Fruit fly (Drosophila melanogaster) whole organism, adult: ENCODE data around the gene Ir94d.

ENCODE experiments used
- CG11617 ChIP-seq: fragments of 200-800 bp; sonication (Bioruptor generic); optimal IDR thresholded peaks from 2 replicates; lab custom pipeline; 2017; ENCODE audit warnings: mild to moderate bottlenecking, missing biosample characterization, missing genetic modification reagents, missing genetic modification characterization
- CG12768 ChIP-seq: fragments of 200-800 bp; sonication (Bioruptor generic); optimal IDR thresholded peaks from 2 replicates; lab custom pipeline; 2017; ENCODE audit warnings: missing biosample characterization, missing genetic modification characterization, mild to moderate bottlenecking, moderate library complexity, missing genetic modification reagents
- CG14711 ChIP-seq: fragments of 200-800 bp; sonication (Bioruptor generic); optimal IDR thresholded peaks from 2 replicates; lab custom pipeline; 2018; ENCODE audit warnings: missing biosample characterization, mild to moderate bottlenecking, missing genetic modification characterization, moderate library complexity
- CG1620 ChIP-seq: fragments of 200-800 bp; sonication (Bioruptor generic); optimal IDR thresholded peaks from 2 replicates; lab custom pipeline; 2016; ENCODE audit warnings: missing biosample characterization, missing genetic modification characterization
- CG33017 ChIP-seq: fragments of 200-800 bp; sonication (Bioruptor generic); optimal IDR thresholded peaks from 2 replicates; lab custom pipeline; 2018; ENCODE audit warnings: missing biosample characterization, mild to moderate bottlenecking, missing genetic modification characterization, moderate library complexity
- CG5204 ChIP-seq: fragments of 200-800 bp; sonication (Bioruptor generic); optimal IDR thresholded peaks from 2 replicates; lab custom pipeline; 2016; ENCODE audit warnings: missing biosample characterization, missing genetic modification characterization
- CG7045 ChIP-seq: fragments of 200-800 bp; sonication (Bioruptor generic); optimal IDR thresholded peaks from 2 replicates; lab custom pipeline; 2017; ENCODE audit warnings: missing biosample characterization, mild to moderate bottlenecking, missing genetic modification characterization
- CG7101 ChIP-seq: fragments of 200-800 bp; sonication (Bioruptor generic); optimal IDR thresholded peaks from 2 replicates; lab custom pipeline; 2018; ENCODE audit warnings: missing biosample characterization, mild to moderate bottlenecking, missing genetic modification characterization, moderate library complexity
- Clk ChIP-seq: fragments of 200-800 bp; sonication (Bioruptor generic); optimal IDR thresholded peaks from 2 replicates; lab custom pipeline; 2017; ENCODE audit warnings: missing biosample characterization, missing genetic modification characterization
- Crg-1 ChIP-seq: fragments of 200-800 bp; sonication (Bioruptor generic); optimal IDR thresholded peaks from 2 replicates; lab custom pipeline; 2016; ENCODE audit warnings: missing biosample characterization, missing genetic modification characterization
- Hr96 ChIP-seq: fragments of 200-800 bp; sonication (Bioruptor generic); optimal IDR thresholded peaks from 2 replicates; lab custom pipeline; 2016; ENCODE audit warnings: missing biosample characterization, missing genetic modification characterization
- Mnt ChIP-seq: fragments of 200-800 bp; sonication (Bioruptor generic); optimal IDR thresholded peaks from 2 replicates; lab custom pipeline; 2016; ENCODE audit warnings: missing biosample characterization, mild to moderate bottlenecking, missing genetic modification characterization
- bab1 ChIP-seq: fragments of 200-800 bp; sonication (Bioruptor generic); optimal IDR thresholded peaks from 3 replicates; lab custom pipeline; 2019; ENCODE audit warnings: missing biosample characterization, mild to moderate bottlenecking, missing genetic modification characterization, moderate library complexity
- cic ChIP-seq: fragments of 200-800 bp; sonication (Bioruptor generic); optimal IDR thresholded peaks from 2 replicates; lab custom pipeline; 2017; ENCODE audit warnings: missing biosample characterization, mild to moderate bottlenecking, missing genetic modification characterization, moderate library complexity
- cnc ChIP-seq, 2 experiments: fragments of >200 bp; optimal IDR thresholded peaks; 2 replicates each; lab custom pipeline; 2017
- kay ChIP-seq: fragments of 200-800 bp; sonication (Bioruptor generic); peaks from one replicate; lab custom pipeline; 2016; ENCODE audit warnings: missing biosample characterization, missing genetic modification characterization, borderline replicate concordance
- ovo ChIP-seq: fragments of 200-800 bp; sonication (Bioruptor generic); optimal IDR thresholded peaks from 2 replicates; lab custom pipeline; 2016; ENCODE audit warnings: missing biosample characterization, missing genetic modification characterization
- pad ChIP-seq: fragments of 200-800 bp; sonication (Bioruptor generic); optimal IDR thresholded peaks from 3 replicates; lab custom pipeline; 2017; ENCODE audit warnings: missing biosample characterization, missing genetic modification characterization, mild to moderate bottlenecking, moderate library complexity, missing genetic modification reagents
- tj ChIP-seq: fragments of 200-800 bp; sonication (Bioruptor generic); optimal IDR thresholded peaks from 3 replicates; lab custom pipeline; 2017; ENCODE audit warnings: missing biosample characterization, mild to moderate bottlenecking, missing genetic modification characterization, moderate library complexity
- toe ChIP-seq: fragments of 200-800 bp; sonication (Bioruptor generic); optimal IDR thresholded peaks from 2 replicates; lab custom pipeline; 2016; ENCODE audit warnings: missing biosample characterization, missing genetic modification characterization

The Ir94d gene

dm6 chr3R:23396548-23397294 lies 5.9 kb upstream of the Ir94d start:
- TF ChIP-seq CG7101 (tag; lab: Kevin White, UChicago) (no peak), Hr96 (GFP tag; lab: Kevin White, UChicago) (no peak), Crg-1 (GFP tag; lab: Kevin White, UChicago) (no peak), Clk (no peak), CG7045 (GFP tag; lab: Kevin White, UChicago) (no peak), kay (no peak), CG5204 (GFP tag; lab: Kevin White, UChicago) (no peak), tj (GFP tag; lab: Kevin White, UChicago) (no peak), cnc (optimal IDR thresholded peaks at IDR 0.05; lab: Kevin White, UChicago) (no peak), toe (GFP tag; lab: Kevin White, UChicago) (no peak), CG1620 (no peak), CG33017 (tag; lab: Kevin White, UChicago) (no peak), Mnt (GFP tag; lab: Kevin White, UChicago) (no peak), CG14711 (no peak), ovo (GFP tag; lab: Kevin White, UChicago) (no peak), pad (GFP tag; lab: Kevin White, UChicago) (no peak), CG11617 (GFP tag; lab: Kevin White, UChicago) (no peak)

DNA sequence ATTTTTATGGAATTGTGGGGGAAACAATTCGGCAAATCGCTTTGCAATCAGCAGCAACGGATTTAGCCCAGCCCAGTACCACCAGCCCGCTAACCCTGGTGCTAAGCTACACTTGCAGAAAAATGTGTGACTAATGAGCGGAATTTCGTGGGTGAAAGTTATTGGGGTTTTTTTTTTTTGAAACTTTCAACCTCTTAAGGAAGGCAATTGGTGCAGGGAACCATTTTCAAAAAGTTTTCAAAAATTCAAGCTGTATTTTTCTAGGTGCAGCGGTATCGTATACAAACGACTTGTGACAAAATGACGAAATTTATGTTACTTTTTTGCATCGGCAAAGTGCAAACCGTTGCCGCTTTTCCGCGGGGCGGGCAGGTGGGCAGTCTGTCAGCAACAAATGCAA lies 3.6 kb upstream of the Ir94d start:
- TF ChIP-seq Hr96 (GFP tag; lab: Kevin White, UChicago) (no peak), Mnt (GFP tag; lab: Kevin White, UChicago) (no peak), CG11617 (GFP tag; lab: Kevin White, UChicago) (no peak), cnc (optimal IDR thresholded peaks at IDR 0.05; lab: Kevin White, UChicago) (no peak), pad (GFP tag; lab: Kevin White, UChicago) (no peak), CG7045 (GFP tag; lab: Kevin White, UChicago) (no peak), cic (GFP tag; lab: Kevin White, UChicago) (no peak), toe (GFP tag; lab: Kevin White, UChicago) (no peak), kay (no peak), CG14711 (no peak)

dm6 chr3R:23399679-23400078 lies 2.9 kb upstream of the Ir94d start:
- TF ChIP-seq CG14711 (no peak), kay (no peak), Hr96 (GFP tag; lab: Kevin White, UChicago) (no peak), CG33017 (tag; lab: Kevin White, UChicago) (no peak)

DNA sequence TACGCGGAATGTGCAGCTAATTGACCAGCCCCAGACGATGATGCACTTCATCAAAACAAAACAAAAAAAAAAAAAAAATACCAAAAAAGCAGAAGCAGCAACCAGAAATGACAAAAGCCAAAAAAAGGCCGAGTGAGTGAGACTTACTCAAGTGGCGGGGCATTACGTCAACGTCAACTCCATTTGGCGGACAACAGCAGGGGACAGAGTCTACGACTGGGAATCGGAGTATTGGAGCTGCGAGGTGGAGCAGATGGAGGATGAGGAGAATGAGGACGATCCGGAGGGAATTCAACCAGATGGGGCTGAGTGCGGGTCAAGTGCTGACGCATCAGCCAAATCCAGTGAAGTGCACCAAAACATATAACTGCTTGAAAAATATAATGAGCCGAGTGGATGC lies 1.1 kb upstream of the Ir94d start:
- no peak for TF ChIP-seq cnc (optimal IDR thresholded peaks at IDR 0.05; lab: Kevin White, UChicago)

DNA sequence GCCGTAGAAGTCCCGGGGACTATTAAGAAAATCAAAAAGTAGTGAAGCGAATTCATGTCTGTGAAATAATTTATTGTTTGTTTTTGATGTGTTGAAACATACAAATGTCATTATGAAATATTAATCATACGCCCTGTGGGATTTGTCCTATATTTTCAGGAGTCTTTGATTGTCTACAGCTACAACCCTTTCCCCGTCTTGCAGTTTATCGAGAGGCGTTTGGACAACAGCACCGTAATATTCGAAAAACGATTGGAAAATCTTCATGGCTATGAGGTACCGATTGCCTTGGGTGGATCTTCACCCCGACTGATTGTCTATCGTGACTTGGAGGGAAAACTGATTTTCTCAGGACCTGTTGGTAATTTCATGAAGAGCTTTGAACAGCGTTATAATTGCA lies 1.0 kb downstream of the Ir94d start, which contains the start of gene CG17380:
TSS of gene CG17380 (minus strand) at position 101 of the 400 bp plus-strand sequence.
- no peak for TF ChIP-seq CG1620
- no peak for TF ChIP-seq Hr96 (GFP tag; lab: Kevin White, UChicago)
- TF ChIP-seq cic (GFP tag; lab: Kevin White, UChicago), result no peak
- no peak for TF ChIP-seq Mnt (GFP tag; lab: Kevin White, UChicago)

DNA sequence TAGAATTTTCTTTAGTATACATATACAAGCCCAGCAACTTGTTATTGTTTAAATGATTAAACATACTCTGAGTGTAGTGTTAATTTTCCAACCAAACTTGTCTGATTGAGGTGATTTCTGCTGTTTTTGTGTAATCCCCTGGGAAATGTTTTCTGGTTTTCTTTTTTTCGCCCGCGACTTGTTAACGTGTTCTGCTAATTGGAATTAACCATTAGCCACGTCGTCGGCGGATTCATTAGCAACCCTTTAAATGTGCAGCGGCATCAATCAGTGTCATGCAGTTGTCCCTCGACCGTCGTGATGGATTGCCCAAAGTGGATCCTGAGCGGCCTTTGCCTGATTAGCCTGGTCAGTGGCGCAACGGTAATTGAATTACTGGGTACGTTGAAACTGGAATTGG lies 2.6 kb downstream of the Ir94d start, which contains the start of gene Ir94e:
TSS of gene Ir94e (plus strand) at position 301 of the 400 bp plus-strand sequence.
- TF ChIP-seq CG33017 (tag; lab: Kevin White, UChicago) (no peak), CG5204 (GFP tag; lab: Kevin White, UChicago) (no peak), Hr96 (GFP tag; lab: Kevin White, UChicago) (no peak), cic (GFP tag; lab: Kevin White, UChicago) (no peak), CG11617 (GFP tag; lab: Kevin White, UChicago) (no peak), bab1 (GFP tag; lab: Kevin White, UChicago) (no peak), Mnt (GFP tag; lab: Kevin White, UChicago) (no peak), ovo (GFP tag; lab: Kevin White, UChicago) (no peak), CG14711 (no peak), toe (GFP tag; lab: Kevin White, UChicago) (no peak), tj (GFP tag; lab: Kevin White, UChicago) (no peak), CG1620 (no peak), pad (GFP tag; lab: Kevin White, UChicago) (no peak), Clk (no peak), CG12768 (GFP tag; lab: Kevin White, UChicago) (no peak), cnc (optimal IDR thresholded peaks at IDR 0.05; lab: Kevin White, UChicago) (no peak), Crg-1 (GFP tag; lab: Kevin White, UChicago) (no peak), CG7101 (tag; lab: Kevin White, UChicago) (no peak)

dm6 chr3R:23407880-23408279 lies 5.3 kb downstream of the Ir94d start:
- no peak for TF ChIP-seq tj (GFP tag; lab: Kevin White, UChicago)
